Fruit fly (Drosophila melanogaster) whole organism, embryonic: ENCODE data around the gene Ufsp2.

Experiments used
- Atf-2 ChIP-seq: fragments of 200-800 bp; sonication (Bioruptor generic); optimal IDR thresholded peaks from 2 replicates; lab custom pipeline; 2016; ENCODE audit warnings: missing biosample characterization, missing genetic modification characterization
- Bdp1 ChIP-seq: fragments of 200-800 bp; sonication (Bioruptor generic); optimal IDR thresholded peaks from 3 replicates; lab custom pipeline; 2016; ENCODE audit warnings: missing biosample characterization, missing genetic modification characterization
- CG10959 ChIP-seq: fragments of 200-800 bp; sonication (Bioruptor generic); IDR thresholded peaks from 2 replicates; pipeline ENCODE4 v1.3.6; 2022; ENCODE audit warnings: missing biosample characterization, missing genetic modification characterization
- CG12391 ChIP-seq: fragments of 200-800 bp; sonication (Bioruptor generic); optimal IDR thresholded peaks from 3 replicates; lab custom pipeline; 2018; ENCODE audit warnings: missing biosample characterization, mild to moderate bottlenecking, missing genetic modification characterization, moderate library complexity
- CG12659 ChIP-seq: fragments of 200-800 bp; sonication (Bioruptor generic); optimal IDR thresholded peaks from 3 replicates; lab custom pipeline; 2017; ENCODE audit warnings: mild to moderate bottlenecking, missing biosample characterization, missing genetic modification reagents, missing genetic modification characterization
- CG14441 ChIP-seq: fragments of 200-800 bp; sonication (Bioruptor generic); IDR thresholded peaks from 2 replicates; pipeline ENCODE4 v1.3.6; 2022; ENCODE audit warnings: missing biosample characterization, missing genetic modification characterization
- CG18599 ChIP-seq: fragments of 200-800 bp; sonication (Bioruptor generic); optimal IDR thresholded peaks from 3 replicates; lab custom pipeline; 2017; ENCODE audit warnings: missing biosample characterization, missing genetic modification characterization, mild to moderate bottlenecking, moderate library complexity, missing genetic modification reagents
- CG2129 ChIP-seq: fragments of 200-800 bp; sonication (Bioruptor generic); IDR thresholded peaks from 2 replicates; pipeline ENCODE4 v1.3.6; 2022; ENCODE audit warnings: missing biosample characterization, missing genetic modification characterization; ENCODE audit not compliant: partially characterized antibody
- CG2889 ChIP-seq: fragments of 200-800 bp; sonication (Bioruptor generic); IDR thresholded peaks from 3 replicates; pipeline ENCODE4 v1.3.6; 2022; ENCODE audit warnings: missing biosample characterization, missing genetic modification characterization
- CG30403 ChIP-seq: fragments of 200-800 bp; sonication (Bioruptor generic); optimal IDR thresholded peaks from 3 replicates; lab custom pipeline; 2016; ENCODE audit warnings: missing biosample characterization, missing genetic modification characterization
- CG33557 ChIP-seq: fragments of 200-800 bp; sonication (Bioruptor generic); optimal IDR thresholded peaks from 2 replicates; lab custom pipeline; 2019; ENCODE audit warnings: missing biosample characterization, mild to moderate bottlenecking, missing genetic modification characterization, moderate library complexity
- CG3726 ChIP-seq: fragments of 200-800 bp; sonication (Bioruptor generic); IDR thresholded peaks from 3 replicates; pipeline ENCODE4, ENCODE4 v1.3.6; 2022; ENCODE audit warnings: missing biosample characterization, missing genetic modification characterization
- CG5245 ChIP-seq: fragments of 200-800 bp; sonication (Bioruptor generic); optimal IDR thresholded peaks from 3 replicates; lab custom pipeline; 2016; ENCODE audit warnings: missing biosample characterization, missing genetic modification characterization
- CG6765 ChIP-seq: fragments of 200-800 bp; sonication (Bioruptor generic); optimal IDR thresholded peaks from 3 replicates; lab custom pipeline; 2017; ENCODE audit warnings: missing biosample characterization, mild to moderate bottlenecking, missing genetic modification characterization
- CG6791 ChIP-seq: fragments of 200-800 bp; sonication (Bioruptor generic); IDR thresholded peaks from 3 replicates; pipeline ENCODE4 v1.3.6; 2022; ENCODE audit warnings: missing biosample characterization, missing genetic modification characterization; ENCODE audit not compliant: partially characterized antibody
- CG7357 ChIP-seq: fragments of 200-800 bp; sonication (Bioruptor generic); IDR thresholded peaks from 3 replicates; pipeline ENCODE4 v1.3.6; 2022; ENCODE audit warnings: missing biosample characterization, missing genetic modification characterization
- CG8290 ChIP-seq, 3 experiments: fragments of 200-800 bp; sonication (Bioruptor generic); optimal IDR thresholded peaks; 2 replicates each; lab custom pipeline; 2016 to 2019; ENCODE audit warnings: missing biosample characterization in 3 of 3, missing genetic modification characterization in 3 of 3, mild to moderate bottlenecking in 2 of 3, moderate library complexity in 1 of 3
- CG8924 ChIP-seq: fragments of 200-800 bp; optimal IDR thresholded peaks from 3 replicates; lab custom pipeline; 2019; ENCODE audit warnings: missing biosample characterization, mild to moderate bottlenecking, missing genetic modification characterization, moderate library complexity
- CG8944 ChIP-seq: fragments of 200-800 bp; sonication (Bioruptor generic); optimal IDR thresholded peaks from 3 replicates; lab custom pipeline; 2016; ENCODE audit warnings: missing biosample characterization, missing genetic modification characterization
- Dek ChIP-seq: fragments of 200-800 bp; sonication (Bioruptor generic); optimal IDR thresholded peaks from 3 replicates; lab custom pipeline; 2019; ENCODE audit warnings: missing biosample characterization, mild to moderate bottlenecking, missing genetic modification characterization, moderate library complexity
- Dip2 ChIP-seq: fragments of 200-800 bp; sonication (Bioruptor generic); IDR thresholded peaks from 2 replicates; pipeline ENCODE4 v1.3.6; 2022; ENCODE audit warnings: missing biosample characterization, missing genetic modification characterization
- Doc3 ChIP-seq: fragments of 200-800 bp; sonication (Bioruptor generic); IDR thresholded peaks from 3 replicates; pipeline ENCODE4 v1.3.6; 2022; ENCODE audit warnings: missing biosample characterization, missing genetic modification characterization; ENCODE audit not compliant: partially characterized antibody
- Kr ChIP-seq: fragments of 200-800 bp; sonication (Bioruptor generic); optimal IDR thresholded peaks from 2 replicates; lab custom pipeline; 2017; ENCODE audit warnings: missing biosample characterization, mild to moderate bottlenecking, missing genetic modification characterization
- MBD-R2 ChIP-seq: fragments of 200-800 bp; sonication (Bioruptor generic); IDR thresholded peaks from 2 replicates; pipeline ENCODE4 v1.3.6; 2022; ENCODE audit warnings: missing biosample characterization, missing genetic modification characterization
- Nf-YC ChIP-seq: fragments of 200-800 bp; optimal IDR thresholded peaks from 3 replicates; lab custom pipeline; 2019; ENCODE audit warnings: missing biosample characterization, mild to moderate bottlenecking, missing genetic modification characterization, moderate library complexity
- Rx ChIP-seq: fragments of 200-800 bp; sonication (Bioruptor generic); IDR thresholded peaks from 2 replicates; pipeline ENCODE4 v1.3.6; 2022; ENCODE audit warnings: missing biosample characterization, missing genetic modification characterization
- al ChIP-seq: fragments of 200-800 bp; sonication (Bioruptor generic); IDR thresholded peaks from 2 replicates; pipeline ENCODE4 v1.3.6; 2022; ENCODE audit warnings: missing biosample characterization, missing genetic modification characterization
- ara ChIP-seq: fragments of 200-800 bp; sonication (Bioruptor generic); IDR thresholded peaks from 2 replicates; pipeline ENCODE4 v1.3.6; 2022; ENCODE audit warnings: missing biosample characterization, missing genetic modification characterization
- bigmax ChIP-seq: fragments of 200-800 bp; sonication (Bioruptor generic); optimal IDR thresholded peaks from 2 replicates; lab custom pipeline; 2018; ENCODE audit warnings: missing biosample characterization, mild to moderate bottlenecking, missing genetic modification characterization
- cato ChIP-seq: fragments of 200-800 bp; sonication (Bioruptor generic); optimal IDR thresholded peaks from 2 replicates; lab custom pipeline; 2016; ENCODE audit warnings: missing biosample characterization, missing genetic modification characterization, borderline replicate concordance
- danr ChIP-seq: fragments of 200-800 bp; sonication (Bioruptor generic); IDR thresholded peaks from 2 replicates; pipeline ENCODE4 v1.3.6; 2022; ENCODE audit warnings: missing biosample characterization, missing genetic modification characterization
- dati ChIP-seq: fragments of 200-800 bp; sonication (Bioruptor generic); IDR thresholded peaks from 2 replicates; pipeline ENCODE4 v1.3.6; 2022; ENCODE audit warnings: missing biosample characterization, missing genetic modification characterization
- ems ChIP-seq: fragments of 200-800 bp; sonication (Bioruptor generic); optimal IDR thresholded peaks from 3 replicates; lab custom pipeline; 2016; ENCODE audit warnings: missing biosample characterization, missing genetic modification characterization
- hbn ChIP-seq: fragments of 200-800 bp; sonication (Bioruptor generic); IDR thresholded peaks from 2 replicates; pipeline ENCODE4 v1.3.6; 2022; ENCODE audit warnings: missing biosample characterization, missing genetic modification characterization; ENCODE audit not compliant: partially characterized antibody
- her ChIP-seq: fragments of 200-800 bp; sonication (Bioruptor generic); optimal IDR thresholded peaks from 2 replicates; lab custom pipeline; 2016; ENCODE audit warnings: missing biosample characterization, missing genetic modification characterization
- jing ChIP-seq: fragments of 200-800 bp; sonication (Bioruptor generic); optimal IDR thresholded peaks from 2 replicates; lab custom pipeline; 2018; ENCODE audit warnings: missing biosample characterization, mild to moderate bottlenecking, missing genetic modification characterization
- klu ChIP-seq: fragments of 200-800 bp; sonication (Bioruptor generic); IDR thresholded peaks from 2 replicates; pipeline ENCODE4 v1.3.6; 2022; ENCODE audit warnings: missing biosample characterization, missing genetic modification characterization
- luna ChIP-seq: fragments of 200-800 bp; sonication (Bioruptor generic); optimal IDR thresholded peaks from 2 replicates; lab custom pipeline; 2016; ENCODE audit warnings: missing biosample characterization, missing genetic modification characterization
- mld ChIP-seq: fragments of 200-800 bp; sonication (Bioruptor generic); IDR thresholded peaks from 3 replicates; pipeline ENCODE4 v1.3.6; 2022; ENCODE audit warnings: missing biosample characterization, missing genetic modification characterization; ENCODE audit not compliant: partially characterized antibody
- pb ChIP-seq: fragments of 200-800 bp; sonication (Bioruptor generic); optimal IDR thresholded peaks from 3 replicates; lab custom pipeline; 2016; ENCODE audit warnings: missing biosample characterization, missing genetic modification characterization
- phol ChIP-seq: fragments of 200-800 bp; sonication (Bioruptor generic); optimal IDR thresholded peaks from 3 replicates; lab custom pipeline; 2018; ENCODE audit warnings: missing biosample characterization, mild to moderate bottlenecking, missing genetic modification characterization, moderate library complexity
- ranshi ChIP-seq: fragments of 200-800 bp; sonication (Bioruptor generic); IDR thresholded peaks from 2 replicates; pipeline ENCODE4 v1.3.6; 2022; ENCODE audit warnings: missing biosample characterization, missing genetic modification characterization
- sens-2 ChIP-seq: fragments of 200-800 bp; sonication (Bioruptor generic); IDR thresholded peaks from 2 replicates; pipeline ENCODE4 v1.3.6; 2022; ENCODE audit warnings: missing biosample characterization, missing genetic modification characterization
- slou ChIP-seq: fragments of 200-800 bp; sonication (Bioruptor generic); optimal IDR thresholded peaks from 3 replicates; lab custom pipeline; 2016; ENCODE audit warnings: missing biosample characterization, missing genetic modification characterization
- so ChIP-seq: fragments of 200-800 bp; sonication (Bioruptor generic); IDR thresholded peaks from 3 replicates; pipeline ENCODE4 v1.3.6; 2022; ENCODE audit warnings: missing biosample characterization, missing genetic modification characterization
- ssp ChIP-seq: fragments of 200-800 bp; sonication (Bioruptor generic); IDR thresholded peaks from 2 replicates; pipeline ENCODE4 v1.3.6; 2022; ENCODE audit warnings: missing biosample characterization, missing genetic modification characterization
- stc ChIP-seq: fragments of 200-800 bp; sonication (Bioruptor generic); IDR thresholded peaks from 2 replicates; pipeline ENCODE4 v1.3.6; 2022; ENCODE audit warnings: missing biosample characterization, missing genetic modification characterization
- tgo ChIP-seq: fragments of 200-800 bp; sonication (Bioruptor generic); IDR thresholded peaks from 3 replicates; pipeline ENCODE4 v1.3.6; 2022; ENCODE audit warnings: missing biosample characterization, missing genetic modification characterization
- trem ChIP-seq: fragments of 200-800 bp; optimal IDR thresholded peaks from 3 replicates; lab custom pipeline; 2019; ENCODE audit warnings: missing biosample characterization, mild to moderate bottlenecking, missing genetic modification characterization, moderate library complexity

Ufsp2 gene

dm6 chr3L:15619626-15620247 lies 43.4 kb downstream of the Ufsp2 start, which contains the start of gene Phs (continued):
- TF ChIP-seq so (peak; percentile 68; the same call in 2 of the 3 replicates), Bdp1 (peak; percentile 84), ara (GFP tag; lab: Robert Waterston, UW) (peak; percentile 74), CG8290 (GFP tag; optimal IDR thresholded peaks at IDR 0.05; lab: Kevin White, UChicago) (peak; percentile 77), CG8290 (tag; optimal IDR thresholded peaks at IDR 0.05; lab: Kevin White, UChicago) (peak; percentile 68 to 94), CG2129 (GFP tag; lab: Robert Waterston, UW) (no peak), CG2889 (GFP tag; lab: Robert Waterston, UW) (no peak), CG6791 (GFP tag; lab: Robert Waterston, UW) (peak; percentile 78), dati (GFP tag; lab: Robert Waterston, UW) (no peak), CG18599 (GFP tag; lab: Kevin White, UChicago) (peak; percentile 83), jing (GFP tag; lab: Kevin White, UChicago) (peak; percentile 48), CG6765 (peak; percentile 45), phol (tag; lab: Kevin White, UChicago) (peak; percentile 57), sens-2 (peak; percentile 63), tgo (GFP tag; lab: Robert Waterston, UW) (peak; percentile 65), CG8924 (tag; lab: Kevin White, UChicago) (peak; percentile 38), CG12391 (tag; lab: Kevin White, UChicago) (peak; percentile 50), danr (GFP tag; lab: Robert Waterston, UW) (no peak), Dip2 (GFP tag; lab: Robert Waterston, UW) (no peak), hbn (GFP tag; lab: Robert Waterston, UW) (peak; percentile 38; the same call in 1 of the 2 replicates), bigmax (GFP tag; lab: Kevin White, UChicago) (peak; percentile 59), Nf-YC (peak; percentile 46), ems (GFP tag; lab: Kevin White, UChicago) (peak; percentile 80), al (GFP tag; lab: Robert Waterston, UW) (peak; percentile 62), CG33557 (peak; percentile 44), CG30403 (GFP tag; lab: Kevin White, UChicago) (peak; percentile 78), ranshi (peak; percentile 82), her (peak; percentile 90), Kr (GFP tag; lab: Kevin White, UChicago) (no peak), Rx (GFP tag; lab: Robert Waterston, UW) (peak; percentile 84), CG12659 (GFP tag; lab: Kevin White, UChicago) (peak; percentile 83), stc (peak; percentile 48; the same call in 1 of the 2 replicates), MBD-R2 (peak; percentile 79; the same call in 1 of the 2 replicates), Dek (peak; percentile 12), CG7357 (GFP tag; lab: Robert Waterston, UW) (0 out of 3 replicates have a peak, but pooled peaks have one; percentile 33), CG8944 (GFP tag; lab: Kevin White, UChicago) (peak; percentile 90), Doc3 (GFP tag; lab: Robert Waterston, UW) (no peak), klu (GFP tag; lab: Robert Waterston, UW) (peak; percentile 73), luna (GFP tag; lab: Kevin White, UChicago) (peak; percentile 75), slou (GFP tag; lab: Kevin White, UChicago) (peak; percentile 59), pb (GFP tag; lab: Kevin White, UChicago) (peak; percentile 80), mld (no peak), CG10959 (GFP tag; lab: Robert Waterston, UW) (peak; percentile 55; the same call in 1 of the 2 replicates), CG3726 (no peak), Atf-2 (GFP tag; lab: Kevin White, UChicago) (peak; percentile 73), CG14441 (GFP tag; lab: Robert Waterston, UW) (peak; percentile 65), CG5245 (GFP tag; lab: Kevin White, UChicago) (peak; percentile 77), ssp (GFP tag; lab: Robert Waterston, UW) (peak; percentile 67), trem (tag; lab: Kevin White, UChicago) (peak; percentile 66), cato (GFP tag; lab: Kevin White, UChicago) (peak; percentile 59)
